Worm (Caenorhabditis elegans) whole organism, late embryonic: Measurements from ENCODE around the gene Y14H12B.1.

Experiments used
- T23F11.4 ChIP-seq: fragments of 200-800 bp; sonication (Bioruptor generic); optimal IDR thresholded peaks from 2 replicates; lab custom pipeline; 2018; ENCODE audit warnings: mild to moderate bottlenecking, missing genetic modification characterization, missing compliant biosample characterization
- Y22D7AL.16 ChIP-seq: sonication (generic microtip); optimal IDR thresholded peaks from 2 replicates; lab custom pipeline; 2016; ENCODE audit warnings: missing genetic modification characterization, missing compliant biosample characterization
- ahr-1 ChIP-seq: sonication (generic microtip); optimal IDR thresholded peaks from 2 replicates; lab custom pipeline; 2016; ENCODE audit warnings: missing genetic modification characterization, missing compliant biosample characterization
- ceh-18 ChIP-seq: sonication (generic microtip); optimal IDR thresholded peaks from 2 replicates; lab custom pipeline; 2016; ENCODE audit warnings: missing genetic modification characterization, missing compliant biosample characterization
- ceh-19 ChIP-seq: fragments of 200-800 bp; sonication (Bioruptor generic); optimal IDR thresholded peaks from 2 replicates; lab custom pipeline; 2018; ENCODE audit warnings: mild to moderate bottlenecking, missing genetic modification characterization, missing compliant biosample characterization
- ceh-34 ChIP-seq: sonication (generic microtip); optimal IDR thresholded peaks from 2 replicates; lab custom pipeline; 2016; ENCODE audit warnings: mild to moderate bottlenecking, missing genetic modification characterization, missing compliant biosample characterization
- ceh-48 ChIP-seq: sonication (generic microtip); optimal IDR thresholded peaks from 2 replicates; lab custom pipeline; 2016; ENCODE audit warnings: missing genetic modification characterization, inconsistent platforms, missing compliant biosample characterization
- ceh-9 ChIP-seq: sonication (generic microtip); optimal IDR thresholded peaks from 2 replicates; lab custom pipeline; 2016; ENCODE audit warnings: mild to moderate bottlenecking, missing genetic modification characterization, inconsistent platforms, missing compliant biosample characterization
- che-1 ChIP-seq: sonication (generic microtip); optimal IDR thresholded peaks from 2 replicates; lab custom pipeline; 2016; ENCODE audit warnings: mild to moderate bottlenecking, missing genetic modification characterization, missing compliant biosample characterization
- dmd-4 ChIP-seq: sonication (generic microtip); optimal IDR thresholded peaks from 2 replicates; lab custom pipeline; 2016; ENCODE audit warnings: borderline replicate concordance, missing genetic modification characterization, missing compliant biosample characterization
- elt-2 ChIP-seq: sonication (generic microtip); optimal IDR thresholded peaks from 2 replicates; lab custom pipeline; 2016; ENCODE audit warnings: missing genetic modification reagents, missing genetic modification characterization, missing compliant biosample characterization
- eyg-1 ChIP-seq: sonication (generic microtip); optimal IDR thresholded peaks from 2 replicates; lab custom pipeline; 2016; ENCODE audit warnings: missing genotype, missing genetic modification characterization, missing compliant biosample characterization
- fkh-10 ChIP-seq: fragments of 150-350 bp; optimal IDR thresholded peaks from 2 replicates; lab custom pipeline; 2014; ENCODE audit warnings: missing biosample characterization, missing genetic modification reagents, missing genetic modification characterization
- fkh-6 ChIP-seq: sonication (generic microtip); optimal IDR thresholded peaks from 2 replicates; lab custom pipeline; 2016; ENCODE audit warnings: missing genetic modification characterization, missing compliant biosample characterization
- hlh-13 ChIP-seq: fragments of 200-800 bp; sonication (Bioruptor generic); optimal IDR thresholded peaks from 2 replicates; lab custom pipeline; 2018; ENCODE audit warnings: mild to moderate bottlenecking, missing genetic modification characterization, missing compliant biosample characterization
- hlh-8 ChIP-seq: sonication (generic microtip); optimal IDR thresholded peaks from 2 replicates; lab custom pipeline; 2016; ENCODE audit warnings: missing genotype, missing genetic modification characterization, missing compliant biosample characterization
- lin-11 ChIP-seq: fragments of 200-800 bp; sonication (Bioruptor generic); optimal IDR thresholded peaks from 2 replicates; lab custom pipeline; 2018; ENCODE audit warnings: mild to moderate bottlenecking, missing genetic modification characterization, missing compliant biosample characterization
- madf-2 ChIP-seq: sonication (generic microtip); optimal IDR thresholded peaks from 2 replicates; lab custom pipeline; 2017; ENCODE audit warnings: missing genetic modification characterization, missing compliant biosample characterization
- nfya-1 ChIP-seq: sonication (generic microtip); optimal IDR thresholded peaks from 2 replicates; lab custom pipeline; 2017; ENCODE audit warnings: missing genetic modification characterization, mild to moderate bottlenecking, missing compliant biosample characterization, antibody characterized with exemption, moderate library complexity
- nhr-232 ChIP-seq: sonication (generic microtip); optimal IDR thresholded peaks from 2 replicates; lab custom pipeline; 2016; ENCODE audit warnings: missing genetic modification characterization, missing compliant biosample characterization
- pag-3 ChIP-seq: sonication (generic microtip); optimal IDR thresholded peaks from 2 replicates; lab custom pipeline; 2016; ENCODE audit warnings: missing compliant biosample characterization, missing genetic modification characterization, borderline replicate concordance
- pros-1 ChIP-seq: fragments of 150-350 bp; optimal IDR thresholded peaks from 2 replicates; lab custom pipeline; 2014; ENCODE audit warnings: missing biosample characterization, missing genetic modification reagents, missing genetic modification characterization
- ref-2 ChIP-seq: sonication (generic microtip); optimal IDR thresholded peaks from 2 replicates; lab custom pipeline; 2016; ENCODE audit warnings: missing genetic modification characterization, missing compliant biosample characterization
- rnt-1 ChIP-seq: sonication (generic microtip); optimal IDR thresholded peaks from 2 replicates; lab custom pipeline; 2016; ENCODE audit warnings: missing genetic modification characterization, missing compliant biosample characterization
- sox-2 ChIP-seq: fragments of 200-800 bp; sonication (Bioruptor generic); IDR thresholded peaks from 2 replicates; pipeline ENCODE4 v1.3.6; 2022; ENCODE audit warnings: missing genetic modification reagents, missing genetic modification characterization, missing compliant biosample characterization
- syd-9 ChIP-seq: sonication (generic microtip); optimal IDR thresholded peaks from 2 replicates; lab custom pipeline; 2016; ENCODE audit warnings: mild to moderate bottlenecking, missing genetic modification characterization, moderate library complexity, missing compliant biosample characterization
- tbx-2 ChIP-seq: sonication (generic microtip); optimal IDR thresholded peaks from 2 replicates; lab custom pipeline; 2016; ENCODE audit warnings: missing genetic modification characterization, missing compliant biosample characterization
- tbx-7 ChIP-seq: sonication (generic microtip); optimal IDR thresholded peaks from 2 replicates; lab custom pipeline; 2016; ENCODE audit warnings: missing genotype, missing genetic modification characterization, missing compliant biosample characterization
- ttx-3 ChIP-seq: sonication (generic microtip); optimal IDR thresholded peaks from 2 replicates; lab custom pipeline; 2016; ENCODE audit warnings: missing genetic modification reagents, missing genetic modification characterization, missing compliant biosample characterization
- unc-55 ChIP-seq: sonication (generic microtip); optimal IDR thresholded peaks from 2 replicates; lab custom pipeline; 2017; ENCODE audit warnings: missing biosample characterization, missing genetic modification reagents, missing genetic modification characterization

Gene Y14H12B.1

ce11 chrII:3952368-3952767 lies 18.1 kb downstream of the Y14H12B.1 start:
- no peak for TF ChIP-seq ceh-18 (tag; lab: Kevin White, UChicago)
- TF ChIP-seq sox-2 (GFP tag; lab: Robert Waterston, UW) = no peak

- TF ChIP-seq elt-2 (peak; percentile 29), pag-3 (no peak), che-1 (tag; lab: Kevin White, UChicago) (no peak), nhr-232 (tag; lab: Kevin White, UChicago) (no peak), T23F11.4 (no peak), fkh-6 (tag; lab: Kevin White, UChicago) (no peak)
Observed at ce11 chrII:3952967-3953366, 18.7 kb downstream of the Y14H12B.1 start.

- TF ChIP-seq elt-2 (peak; percentile 47), dmd-4 (tag; lab: Kevin White, UChicago) (no peak)
Observed at ce11 chrII:3954018-3954417, 19.8 kb downstream of the Y14H12B.1 start.

ce11 chrII:3954838-3955237 lies 20.6 kb downstream of the Y14H12B.1 start:
- no peak for TF ChIP-seq che-1 (tag; lab: Kevin White, UChicago)
- TF ChIP-seq nfya-1 (tag; lab: Kevin White, UChicago) = no peak
- TF ChIP-seq hlh-8 = no peak
- no peak for TF ChIP-seq ahr-1
- no peak for TF ChIP-seq lin-11
- TF ChIP-seq eyg-1 (tag; lab: Kevin White, UChicago) = no peak
- no peak for TF ChIP-seq pag-3
- TF ChIP-seq unc-55 (GFP tag; lab: Kevin White, UChicago) = no peak
- TF ChIP-seq hlh-13 (GFP tag; lab: Kevin White, UChicago) = no peak
- TF ChIP-seq ceh-9 (tag; lab: Kevin White, UChicago) = no peak
- no peak for TF ChIP-seq syd-9 (tag; lab: Kevin White, UChicago)
- no peak for TF ChIP-seq Y22D7AL.16 (tag; lab: Kevin White, UChicago)
- no peak for TF ChIP-seq ttx-3 (tag; lab: Kevin White, UChicago)

ce11 chrII:3955938-3956337 lies 21.7 kb downstream of the Y14H12B.1 start:
- TF ChIP-seq elt-2 (no peak), tbx-2 (tag; lab: Kevin White, UChicago) (no peak), ceh-34 (tag; lab: Kevin White, UChicago) (no peak)

ce11 chrII:3956744-3957143 lies 22.5 kb downstream of the Y14H12B.1 start:
- TF ChIP-seq fkh-10 (GFP tag; lab: Kevin White, UChicago) (no peak), ceh-34 (tag; lab: Kevin White, UChicago) (no peak), tbx-7 (no peak), ahr-1 (no peak), pros-1 (tag; lab: Kevin White, UChicago) (no peak), ceh-48 (tag; lab: Kevin White, UChicago) (no peak), ref-2 (tag; lab: Kevin White, UChicago) (no peak), sox-2 (GFP tag; lab: Robert Waterston, UW) (no peak), madf-2 (tag; lab: Kevin White, UChicago) (no peak), rnt-1 (tag; lab: Kevin White, UChicago) (peak; percentile 13), lin-11 (no peak), fkh-6 (tag; lab: Kevin White, UChicago) (no peak), ceh-19 (GFP tag; lab: Kevin White, UChicago) (no peak), unc-55 (GFP tag; lab: Kevin White, UChicago) (peak; percentile 20)
